Worm (Caenorhabditis elegans): Measurements from ENCODE around the gene metl-1.

metl-1 gene

DNA sequence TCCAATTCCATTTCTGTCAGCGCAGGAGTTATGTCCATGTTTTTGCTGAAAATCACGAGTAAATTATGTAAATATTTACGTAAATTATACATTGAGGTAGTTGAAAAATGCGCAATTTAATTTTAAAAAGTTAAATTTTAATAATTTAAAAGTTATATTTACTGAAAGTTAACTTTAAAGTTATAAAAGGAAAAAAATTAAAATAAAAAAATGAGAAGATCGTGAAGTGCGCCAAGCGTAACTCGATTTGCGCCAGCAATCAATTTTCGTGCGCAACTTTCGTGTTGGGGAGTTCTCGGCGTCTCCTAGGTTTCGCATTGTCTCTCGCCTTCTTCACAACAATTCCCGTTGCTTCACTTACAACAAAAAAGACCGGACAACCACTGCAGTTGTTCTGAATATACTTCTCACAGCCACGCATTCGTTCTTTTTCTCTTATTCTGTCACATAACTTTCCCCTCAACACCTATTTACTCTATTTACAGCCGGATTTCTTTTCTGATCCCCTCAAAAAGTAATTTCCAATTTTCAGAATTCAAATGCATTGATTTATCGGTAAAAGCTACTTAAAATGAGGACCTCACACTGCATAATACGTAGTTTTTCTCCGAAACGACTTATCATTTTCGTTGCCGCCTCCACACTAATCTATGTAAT lies at the start of gene metl-1, which contains the start of gene W02B12.11:
metl-1 (minus strand) TSS at position 51 of the 657 bp plus-strand sequence.
W02B12.11 (plus strand) TSS at position 337 of the 657 bp plus-strand sequence.
- TF ChIP-seq crh-2 (tag; optimal IDR thresholded peaks at IDR 0.05), result peak; percentile 83
- TF ChIP-seq sma-9 (GFP tag; optimal IDR thresholded peaks at IDR 0.05), result peak; percentile 90
- no peak for TF ChIP-seq sma-9 (tag; optimal IDR thresholded peaks at IDR 0.05)
- no peak for TF ChIP-seq ztf-11 (tag; optimal IDR thresholded peaks at IDR 0.05)
- peak; percentile 68 for TF ChIP-seq mab-5 (tag; optimal IDR thresholded peaks at IDR 0.05)
- peak; percentile 77 for TF ChIP-seq sma-3 (GFP tag; optimal IDR thresholded peaks at IDR 0.05)
- TF ChIP-seq blmp-1 (tag; optimal IDR thresholded peaks at IDR 0.05; ENCODE audit: insufficient read depth), result peak; percentile 68
- TF ChIP-seq lin-11 (tag; optimal IDR thresholded peaks at IDR 0.05), result peak; percentile 79
- no peak for TF ChIP-seq skn-1 (tag; optimal IDR thresholded peaks at IDR 0.05)
- no peak for TF ChIP-seq aly-2 (tag; optimal IDR thresholded peaks at IDR 0.05)
- peak; percentile 87 for TF ChIP-seq unc-55 (GFP tag; optimal IDR thresholded peaks at IDR 0.05)
- no peak for TF ChIP-seq ZK546.5 (tag; optimal IDR thresholded peaks at IDR 0.05)
- no peak for TF ChIP-seq nhr-237 (tag; optimal IDR thresholded peaks at IDR 0.05)
- no peak for TF ChIP-seq nhr-11 (tag; optimal IDR thresholded peaks at IDR 0.05)
- peak; percentile 77 for TF ChIP-seq snpc-4 (tag; optimal IDR thresholded peaks at IDR 0.05)
- peak; percentile 85 for TF ChIP-seq lin-13 (GFP tag; optimal IDR thresholded peaks at IDR 0.05)
- TF ChIP-seq nhr-6 (tag; optimal IDR thresholded peaks at IDR 0.05), result peak; percentile 38
- TF ChIP-seq mbf-1 (tag; optimal IDR thresholded peaks at IDR 0.05), result no peak
- peak; percentile 50 for TF ChIP-seq fos-1 (tag; optimal IDR thresholded peaks at IDR 0.05)
- peak; percentile 87 for TF ChIP-seq gmeb-1 (tag; optimal IDR thresholded peaks at IDR 0.05)
- peak; percentile 53 for TF ChIP-seq R02D3.7 (tag; optimal IDR thresholded peaks at IDR 0.05)
- peak; percentile 87 for TF ChIP-seq nhr-25 (tag; optimal IDR thresholded peaks at IDR 0.05)
- peak; percentile 14 for TF ChIP-seq ama-1 (optimal IDR thresholded peaks at IDR 0.05)
- peak; percentile 88 for TF ChIP-seq sem-4 (tag; optimal IDR thresholded peaks at IDR 0.05)
- peak; percentile 62 for TF ChIP-seq nhr-129 (tag; optimal IDR thresholded peaks at IDR 0.05)
- peak; percentile 79 for TF ChIP-seq ztf-4 (tag; optimal IDR thresholded peaks at IDR 0.05)
- peak; percentile 32 for TF ChIP-seq egl-27 (tag; optimal IDR thresholded peaks at IDR 0.05)
- TF ChIP-seq F13H6.1 (tag; optimal IDR thresholded peaks at IDR 0.05), result peak; percentile 89
- TF ChIP-seq lsy-2 (tag; optimal IDR thresholded peaks at IDR 0.05), result peak; percentile 84 to 92
- TF ChIP-seq nhr-21 (tag; optimal IDR thresholded peaks at IDR 0.05), result peak; percentile 82
- TF ChIP-seq Y55F3AM.14 (GFP tag; optimal IDR thresholded peaks at IDR 0.05), result peak; percentile 29
- TF ChIP-seq ceh-16 (tag; optimal IDR thresholded peaks at IDR 0.05), result peak; percentile 21
- peak; percentile 90 for TF ChIP-seq C34F6.9 (tag; optimal IDR thresholded peaks at IDR 0.05)

DNA sequence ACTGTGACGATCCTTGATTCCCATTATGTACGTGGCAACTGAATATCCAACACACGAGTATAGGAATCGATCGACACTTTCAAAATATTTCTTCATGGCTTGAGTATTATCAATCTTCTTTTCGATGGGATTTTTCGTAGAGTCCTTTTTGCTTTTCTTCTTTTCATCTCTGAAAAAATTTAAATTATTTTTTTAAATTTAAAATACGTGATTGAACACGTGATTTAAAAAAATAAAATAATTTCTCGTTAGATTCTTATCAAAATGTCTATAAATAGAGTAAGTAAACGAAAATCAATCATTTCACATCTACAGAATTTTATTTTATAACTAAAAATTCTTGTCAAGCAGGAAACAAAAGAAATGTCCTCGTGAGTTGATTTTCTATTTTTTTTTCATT lies 47.9 kb upstream of the metl-1 start, which contains the start of gene Y62F5A.10:
Y62F5A.10 (plus strand) TSS at position 301 of the 400 bp plus-strand sequence.
- TF ChIP-seq ztf-4 (tag; optimal IDR thresholded peaks at IDR 0.05) (no peak), nhr-25 (tag; optimal IDR thresholded peaks at IDR 0.05) (no peak), snpc-4 (tag; optimal IDR thresholded peaks at IDR 0.05) (no peak), aly-2 (tag; optimal IDR thresholded peaks at IDR 0.05) (no peak), mab-5 (tag; optimal IDR thresholded peaks at IDR 0.05) (no peak), ama-1 (optimal IDR thresholded peaks at IDR 0.05) (no peak), ceh-16 (tag; optimal IDR thresholded peaks at IDR 0.05) (no peak), nhr-23 (tag; optimal IDR thresholded peaks at IDR 0.05) (no peak), lsy-2 (tag; optimal IDR thresholded peaks at IDR 0.05) (no peak)

DNA sequence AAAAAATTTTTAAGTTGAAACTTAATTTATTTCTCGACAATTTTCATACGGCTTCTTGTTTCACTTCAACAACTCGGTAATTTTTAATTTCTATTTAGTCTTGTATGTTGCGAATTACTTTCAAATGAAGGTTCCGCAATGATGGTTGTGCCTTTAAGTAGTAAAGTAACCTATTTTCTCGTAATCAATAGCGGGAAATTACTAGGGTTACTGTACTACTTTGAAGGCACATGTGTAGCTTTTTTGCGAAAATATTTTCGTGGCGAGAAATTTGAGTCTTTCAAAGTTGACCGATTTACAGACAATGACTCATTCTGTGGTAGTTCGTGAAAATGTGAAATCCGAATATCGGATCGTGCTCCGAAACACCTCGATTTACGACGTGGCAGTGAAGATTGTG lies 44.8 kb upstream of the metl-1 start, which contains the start of gene B0334.10:
B0334.10 (plus strand) TSS at position 301 of the 400 bp plus-strand sequence.
- TF ChIP-seq ztf-11 (tag; optimal IDR thresholded peaks at IDR 0.05) (no peak), F13H6.1 (tag; optimal IDR thresholded peaks at IDR 0.05) (no peak), lin-39 (tag; optimal IDR thresholded peaks at IDR 0.05) (no peak), gmeb-1 (tag; optimal IDR thresholded peaks at IDR 0.05) (no peak), aly-2 (tag; optimal IDR thresholded peaks at IDR 0.05) (no peak), nhr-6 (tag; optimal IDR thresholded peaks at IDR 0.05) (no peak), ZK546.5 (tag; optimal IDR thresholded peaks at IDR 0.05) (no peak), snpc-4 (tag; optimal IDR thresholded peaks at IDR 0.05) (no peak), mab-5 (tag; optimal IDR thresholded peaks at IDR 0.05) (no peak)

DNA sequence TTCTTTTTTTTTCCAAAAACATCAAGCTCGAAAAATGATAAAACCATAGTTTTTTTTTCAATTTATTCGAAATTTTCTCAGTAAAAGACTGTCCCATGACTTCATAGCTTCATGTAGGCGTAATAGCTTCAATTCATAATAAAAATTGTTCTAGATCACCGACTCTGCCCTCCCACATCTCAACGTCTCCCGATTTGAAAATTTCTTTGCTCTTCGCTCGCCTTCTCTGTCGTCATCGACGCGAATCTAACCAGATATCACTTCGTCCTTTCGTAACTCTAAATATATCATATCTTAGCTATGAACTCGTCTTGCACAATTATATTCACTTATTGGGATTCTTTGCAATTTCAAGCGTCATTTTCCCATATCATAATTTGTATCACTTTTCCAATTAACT lies 41.4 kb upstream of the metl-1 start, which contains the start of gene srh-44:
srh-44 (plus strand) TSS at position 301 of the 400 bp plus-strand sequence.
- TF ChIP-seq nhr-23 (tag; optimal IDR thresholded peaks at IDR 0.05), result no peak
- TF ChIP-seq mbf-1 (tag; optimal IDR thresholded peaks at IDR 0.05), result no peak
- no peak for TF ChIP-seq mdl-1 (tag; optimal IDR thresholded peaks at IDR 0.05)
- TF ChIP-seq sma-3 (GFP tag; optimal IDR thresholded peaks at IDR 0.05), result no peak
- TF ChIP-seq ceh-82 (tag; optimal IDR thresholded peaks at IDR 0.05), result no peak
- TF ChIP-seq unc-55 (GFP tag; optimal IDR thresholded peaks at IDR 0.05), result no peak
- TF ChIP-seq nhr-237 (tag; optimal IDR thresholded peaks at IDR 0.05), result no peak
- TF ChIP-seq nhr-12 (tag; optimal IDR thresholded peaks at IDR 0.05), result no peak
- TF ChIP-seq aly-2 (tag; optimal IDR thresholded peaks at IDR 0.05), result no peak
- TF ChIP-seq fos-1 (tag; optimal IDR thresholded peaks at IDR 0.05), result no peak
